Worm (Caenorhabditis elegans) whole organism, mixed stage, embryonic: Measurements from ENCODE around the gene clec-207.

ENCODE experiments used
- nhr-12 ChIP-seq: fragments of 150-350 bp; optimal IDR thresholded peaks from 2 replicates; lab custom pipeline; 2014; ENCODE audit warnings: missing biosample characterization, missing genetic modification characterization
- ztf-11 ChIP-seq: fragments of 150-350 bp; optimal IDR thresholded peaks from 2 replicates; lab custom pipeline; 2014; ENCODE audit warnings: missing biosample characterization, missing genetic modification characterization

ce11 chrV:2138287-2138686, 42.4 kb downstream of the clec-207 start:
- TF ChIP-seq ztf-11 = no peak
- TF ChIP-seq nhr-12 (tag; lab: Kevin White, UChicago) = no peak
